Worm (Caenorhabditis elegans): ENCODE results near the gene Y51H7C.8.

The Y51H7C.8 gene

ce11 chrII:1385280-1385679, 16.3 kb upstream of the Y51H7C.8 start, which contains the start of gene F54D12.7:
F54D12.7 (minus strand) TSS chrII:1385380.
- no peak for TF ChIP-seq unc-62 (GFP tag; optimal IDR thresholded peaks at IDR 0.05)

- no peak for TF ChIP-seq unc-62 (GFP tag; optimal IDR thresholded peaks at IDR 0.05)
These were observed 15.1 kb upstream of the Y51H7C.8 start, which contains the start of gene aat-7 for ce11 chrII:1386478-1386877. aat-7 (plus strand) TSS chrII:1386870.

- no peak for TF ChIP-seq unc-62 (GFP tag; optimal IDR thresholded peaks at IDR 0.05)
These were observed 3.9 kb upstream of the Y51H7C.8 start, which contains the start of gene F54D12.8 for ce11 chrII:1397703-1398102. F54D12.8 (minus strand) TSS chrII:1398038.

ce11 chrII:1398396-1398795, 3.2 kb upstream of the Y51H7C.8 start, which contains the start of gene F54D12.2:
F54D12.2 (plus strand) TSS chrII:1398696.
- no peak for TF ChIP-seq unc-62 (GFP tag; optimal IDR thresholded peaks at IDR 0.05)

ce11 chrII:1400105-1400504, 1.5 kb upstream of the Y51H7C.8 start, which contains the start of gene F54D12.1:
F54D12.1 (plus strand) TSS chrII:1400405.
- no peak for TF ChIP-seq unc-62 (GFP tag; optimal IDR thresholded peaks at IDR 0.05)

- no peak for TF ChIP-seq unc-62 (GFP tag; optimal IDR thresholded peaks at IDR 0.05)
These were observed 619 bp downstream of the Y51H7C.8 start, which contains the start of gene Y51H7C.7 for ce11 chrII:1402167-1402619. Y51H7C.7 (plus strand) TSS chrII:1402569.

- no peak for TF ChIP-seq unc-62 (GFP tag; optimal IDR thresholded peaks at IDR 0.05)
These were observed 1.5 kb downstream of the Y51H7C.8 start, which contains the start of the genes Y51H7C.41 and cogc-4 for ce11 chrII:1403056-1403455. Y51H7C.41 (plus strand) TSS chrII:1403321. cogc-4 (plus strand) TSS chrII:1403441.

- TF ChIP-seq unc-62 (GFP tag; optimal IDR thresholded peaks at IDR 0.05), result no peak
These were observed 9.8 kb downstream of the Y51H7C.8 start, which contains the start of gene Y51H7C.9 for ce11 chrII:1411372-1411771. Y51H7C.9 (minus strand) TSS chrII:1411472.

ce11 chrII:1412359-1412907, 10.9 kb downstream of the Y51H7C.8 start, which contains the start of gene alkb-1:
alkb-1 (plus strand) TSS chrII:1412409.
- TF ChIP-seq unc-62 (GFP tag; optimal IDR thresholded peaks at IDR 0.05), result no peak

- TF ChIP-seq unc-62 (GFP tag; optimal IDR thresholded peaks at IDR 0.05), result no peak
These were observed 18.4 kb downstream of the Y51H7C.8 start for ce11 chrII:1419994-1420393.

- TF ChIP-seq unc-62 (GFP tag; optimal IDR thresholded peaks at IDR 0.05), result no peak
These were observed 19.4 kb downstream of the Y51H7C.8 start for ce11 chrII:1420806-1421463.

ce11 chrII:1423660-1424059, 22.1 kb downstream of the Y51H7C.8 start, which contains the start of gene Y51H7C.10:
Y51H7C.10 (minus strand) TSS chrII:1423760.
- TF ChIP-seq unc-62 (GFP tag; optimal IDR thresholded peaks at IDR 0.05), result no peak

- no peak for TF ChIP-seq unc-62 (GFP tag; optimal IDR thresholded peaks at IDR 0.05)
These were observed 35.1 kb downstream of the Y51H7C.8 start for ce11 chrII:1436715-1437114.

- no peak for TF ChIP-seq unc-62 (GFP tag; optimal IDR thresholded peaks at IDR 0.05)
These were observed 36.1 kb downstream of the Y51H7C.8 start, which contains the start of gene nol-6 for ce11 chrII:1437449-1438335. nol-6 (minus strand) TSS chrII:1437499.

ce11 chrII:1438336-1438589, 36.7 kb downstream of the Y51H7C.8 start, which contains the start of gene Y51H7C.3:
Y51H7C.3 (plus strand) TSS chrII:1438490.
- no peak for TF ChIP-seq unc-62 (GFP tag; optimal IDR thresholded peaks at IDR 0.05)

- TF ChIP-seq unc-62 (GFP tag; optimal IDR thresholded peaks at IDR 0.05), result no peak
These were observed 39.9 kb downstream of the Y51H7C.8 start for ce11 chrII:1441479-1441878.

Measured in whole organism, dauer.